Worm (Caenorhabditis elegans): ENCODE data around the gene F37C4.6.

F37C4.6 gene

DNA sequence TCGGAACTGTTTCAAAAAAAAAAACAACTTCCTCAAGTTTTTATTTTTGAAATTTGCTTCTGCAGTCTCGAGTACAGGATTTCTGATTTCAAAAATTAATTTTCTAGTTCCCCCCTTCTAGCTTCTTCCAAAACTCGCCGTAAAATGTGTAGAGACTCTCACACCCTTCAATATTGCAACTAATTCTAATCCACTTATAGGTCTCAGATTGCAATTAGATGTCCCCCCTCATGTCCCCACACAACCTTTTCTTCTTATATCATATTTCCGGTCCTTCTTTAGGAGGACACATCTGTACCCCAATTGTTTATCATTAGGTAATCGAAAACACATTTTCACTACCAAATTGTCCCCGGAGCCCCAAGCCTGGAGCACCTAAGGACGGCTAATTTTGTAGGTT is 37.7 kb downstream of the F37C4.6 start:
- TF ChIP-seq peb-1 (tag; optimal IDR thresholded peaks at IDR 0.05), result no peak
- no peak for TF ChIP-seq unc-55 (GFP tag; optimal IDR thresholded peaks at IDR 0.05)
- no peak for TF ChIP-seq ceh-16 (tag; optimal IDR thresholded peaks at IDR 0.05)
- TF ChIP-seq aly-2 (tag; optimal IDR thresholded peaks at IDR 0.05), result no peak
- no peak for TF ChIP-seq C34F6.9 (tag; optimal IDR thresholded peaks at IDR 0.05)
- TF ChIP-seq nhr-6 (tag; optimal IDR thresholded peaks at IDR 0.05), result no peak
- no peak for TF ChIP-seq crh-2 (tag; optimal IDR thresholded peaks at IDR 0.05)
- no peak for TF ChIP-seq nhr-11 (tag; optimal IDR thresholded peaks at IDR 0.05)
- no peak for TF ChIP-seq unc-62 (GFP tag; optimal IDR thresholded peaks at IDR 0.05)
- no peak for TF ChIP-seq nhr-237 (tag; optimal IDR thresholded peaks at IDR 0.05)
- TF ChIP-seq ztf-4 (tag; optimal IDR thresholded peaks at IDR 0.05), result no peak
- TF ChIP-seq nhr-129 (tag; optimal IDR thresholded peaks at IDR 0.05), result no peak
- TF ChIP-seq mab-5 (tag; optimal IDR thresholded peaks at IDR 0.05), result no peak
- no peak for TF ChIP-seq blmp-1 (tag; optimal IDR thresholded peaks at IDR 0.05; ENCODE audit: insufficient read depth)
- no peak for TF ChIP-seq elt-3 (tag; optimal IDR thresholded peaks at IDR 0.05)
- no peak for TF ChIP-seq gmeb-1 (tag; optimal IDR thresholded peaks at IDR 0.05)
- no peak for TF ChIP-seq R02D3.7 (tag; optimal IDR thresholded peaks at IDR 0.05)
- TF ChIP-seq zag-1 (tag; optimal IDR thresholded peaks at IDR 0.05), result no peak

DNA sequence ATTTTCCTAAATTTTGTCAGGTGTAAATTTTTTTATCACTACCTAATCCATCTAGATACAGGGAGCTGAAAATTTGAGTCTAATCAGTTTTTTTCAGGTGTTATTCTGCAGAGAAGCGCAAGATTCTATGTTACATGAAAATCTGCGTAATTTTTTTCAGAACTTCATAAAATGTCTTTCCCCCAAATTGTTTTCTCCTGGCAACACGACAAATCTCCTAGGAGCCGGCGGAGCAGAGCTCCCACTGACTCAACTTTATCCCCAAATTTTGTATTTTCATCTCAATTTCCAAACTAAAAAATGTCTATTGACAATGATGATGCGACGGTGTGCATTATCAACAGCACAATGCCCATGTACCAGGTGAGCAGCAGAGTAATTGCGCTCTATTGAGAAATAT is 38.7 kb downstream of the F37C4.6 start, which contains the start of gene F28F9.2:
F28F9.2 (plus strand) TSS at position 301 of the 400 bp plus-strand sequence.
- no peak for TF ChIP-seq R02D3.7 (tag; optimal IDR thresholded peaks at IDR 0.05)
- TF ChIP-seq nhr-237 (tag; optimal IDR thresholded peaks at IDR 0.05), result no peak
- TF ChIP-seq mdl-1 (tag; optimal IDR thresholded peaks at IDR 0.05), result no peak
- TF ChIP-seq ceh-16 (tag; optimal IDR thresholded peaks at IDR 0.05), result no peak
- TF ChIP-seq F13H6.1 (tag; optimal IDR thresholded peaks at IDR 0.05), result no peak
- no peak for TF ChIP-seq nhr-11 (tag; optimal IDR thresholded peaks at IDR 0.05)
- TF ChIP-seq blmp-1 (tag; optimal IDR thresholded peaks at IDR 0.05; ENCODE audit: insufficient read depth), result no peak
- no peak for TF ChIP-seq unc-39 (tag; optimal IDR thresholded peaks at IDR 0.05)
- TF ChIP-seq fos-1 (tag; optimal IDR thresholded peaks at IDR 0.05), result no peak
- no peak for TF ChIP-seq ama-1 (optimal IDR thresholded peaks at IDR 0.05)
- no peak for TF ChIP-seq elt-3 (tag; optimal IDR thresholded peaks at IDR 0.05)
- TF ChIP-seq nhr-77 (tag; optimal IDR thresholded peaks at IDR 0.05), result no peak
- TF ChIP-seq nhr-10 (tag; optimal IDR thresholded peaks at IDR 0.05), result no peak
- no peak for TF ChIP-seq egl-27 (tag; optimal IDR thresholded peaks at IDR 0.05)
- no peak for TF ChIP-seq lin-13 (GFP tag; optimal IDR thresholded peaks at IDR 0.05)

DNA sequence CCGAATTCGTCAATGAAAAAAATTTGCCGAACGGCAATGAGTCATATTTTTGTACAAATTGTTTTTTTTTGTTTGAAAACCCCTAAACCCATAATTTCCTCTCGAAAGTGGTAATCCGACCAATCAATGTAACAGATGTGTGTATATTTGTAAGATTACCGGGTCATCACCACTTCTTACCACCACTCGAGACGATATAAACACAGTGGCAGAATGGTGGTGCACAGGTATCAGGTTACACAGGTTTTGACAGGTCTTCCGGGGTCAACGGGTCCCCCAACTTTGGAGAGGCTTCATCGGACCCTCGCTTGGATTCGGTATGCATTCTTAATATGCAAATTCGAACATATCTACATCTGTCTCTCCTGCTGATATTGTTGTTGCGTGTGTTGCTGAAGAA is 39.4 kb downstream of the F37C4.6 start:
- TF ChIP-seq ceh-16 (tag; optimal IDR thresholded peaks at IDR 0.05) (no peak), sem-4 (tag; optimal IDR thresholded peaks at IDR 0.05) (no peak), nhr-23 (tag; optimal IDR thresholded peaks at IDR 0.05) (no peak), egl-27 (tag; optimal IDR thresholded peaks at IDR 0.05) (no peak), elt-3 (tag; optimal IDR thresholded peaks at IDR 0.05) (no peak), blmp-1 (tag; optimal IDR thresholded peaks at IDR 0.05; ENCODE audit: insufficient read depth) (no peak), fos-1 (tag; optimal IDR thresholded peaks at IDR 0.05) (no peak)

DNA sequence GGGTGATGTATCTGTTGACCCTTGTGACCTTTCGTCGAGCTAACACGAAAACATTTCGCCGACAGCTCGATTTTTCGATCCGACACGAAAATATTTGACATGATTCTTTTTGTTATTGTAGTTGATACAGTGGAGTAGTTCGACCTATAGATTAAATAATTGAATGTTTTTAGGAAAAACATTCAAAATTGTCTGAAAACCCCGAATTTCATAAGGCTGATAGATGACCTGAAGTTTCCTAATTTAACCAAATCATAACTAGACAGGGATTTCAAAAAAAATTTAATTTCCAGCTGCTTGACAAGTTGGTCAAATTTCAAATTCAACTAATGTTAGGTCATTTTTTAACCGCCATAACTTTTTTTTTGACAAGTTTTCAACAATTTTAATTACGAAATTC is 43.1 kb downstream of the F37C4.6 start, which contains the start of gene cal-3:
cal-3 (minus strand) TSS at position 101 of the 400 bp plus-strand sequence.
- TF ChIP-seq elt-3 (tag; optimal IDR thresholded peaks at IDR 0.05) (no peak), mab-5 (tag; optimal IDR thresholded peaks at IDR 0.05) (no peak), lin-13 (GFP tag; optimal IDR thresholded peaks at IDR 0.05) (no peak), alr-1 (tag; optimal IDR thresholded peaks at IDR 0.05) (no peak), unc-62 (GFP tag; optimal IDR thresholded peaks at IDR 0.05) (no peak), ZK546.5 (tag; optimal IDR thresholded peaks at IDR 0.05) (no peak), nhr-10 (tag; optimal IDR thresholded peaks at IDR 0.05) (no peak), sma-9 (GFP tag; optimal IDR thresholded peaks at IDR 0.05) (no peak), sma-9 (tag; optimal IDR thresholded peaks at IDR 0.05) (no peak), skn-1 (tag; optimal IDR thresholded peaks at IDR 0.05) (no peak), C34F6.9 (tag; optimal IDR thresholded peaks at IDR 0.05) (no peak), ztf-4 (tag; optimal IDR thresholded peaks at IDR 0.05) (no peak), snpc-4 (tag; optimal IDR thresholded peaks at IDR 0.05) (no peak), nhr-129 (tag; optimal IDR thresholded peaks at IDR 0.05) (no peak), unc-39 (tag; optimal IDR thresholded peaks at IDR 0.05) (no peak), egl-27 (tag; optimal IDR thresholded peaks at IDR 0.05) (no peak), nhr-77 (tag; optimal IDR thresholded peaks at IDR 0.05) (no peak), Y55F3AM.14 (GFP tag; optimal IDR thresholded peaks at IDR 0.05) (no peak)

Data from whole organism, L2 larva.